Worm (Caenorhabditis elegans) whole organism, young adult: Measurements from ENCODE around the gene tbce-1.

Experiments used
- let-607 ChIP-seq, 2 experiments: fragments of 200-800 bp in 1 of 2; sonication (Bioruptor generic) in 1 of 2; sonication (generic microtip) in 1 of 2; optimal IDR thresholded peaks; 2 replicates each; lab custom pipeline; 2016 to 2018; ENCODE audit warnings: mild to moderate bottlenecking in 2 of 2, missing compliant biosample characterization in 2 of 2, missing genetic modification characterization in 2 of 2, moderate library complexity in 2 of 2, missing genotype in 1 of 2
- lin-35 ChIP-seq, 3 experiments: fragments of 150-350 bp in 2 of 3; sonication (generic microtip) in 1 of 3; optimal IDR thresholded peaks; 2 replicates each; lab custom pipeline; 2014 to 2018; ENCODE audit warnings: missing biosample characterization in 3 of 3, missing genetic modification characterization in 3 of 3, missing genetic modification reagents in 3 of 3
- ztf-25 ChIP-seq: fragments of 200-800 bp; sonication (Bioruptor generic); IDR thresholded peaks from 2 replicates; pipeline ENCODE4 v1.3.6; 2022; ENCODE audit warnings: missing genetic modification reagents, missing genetic modification characterization, missing compliant biosample characterization

DNA sequence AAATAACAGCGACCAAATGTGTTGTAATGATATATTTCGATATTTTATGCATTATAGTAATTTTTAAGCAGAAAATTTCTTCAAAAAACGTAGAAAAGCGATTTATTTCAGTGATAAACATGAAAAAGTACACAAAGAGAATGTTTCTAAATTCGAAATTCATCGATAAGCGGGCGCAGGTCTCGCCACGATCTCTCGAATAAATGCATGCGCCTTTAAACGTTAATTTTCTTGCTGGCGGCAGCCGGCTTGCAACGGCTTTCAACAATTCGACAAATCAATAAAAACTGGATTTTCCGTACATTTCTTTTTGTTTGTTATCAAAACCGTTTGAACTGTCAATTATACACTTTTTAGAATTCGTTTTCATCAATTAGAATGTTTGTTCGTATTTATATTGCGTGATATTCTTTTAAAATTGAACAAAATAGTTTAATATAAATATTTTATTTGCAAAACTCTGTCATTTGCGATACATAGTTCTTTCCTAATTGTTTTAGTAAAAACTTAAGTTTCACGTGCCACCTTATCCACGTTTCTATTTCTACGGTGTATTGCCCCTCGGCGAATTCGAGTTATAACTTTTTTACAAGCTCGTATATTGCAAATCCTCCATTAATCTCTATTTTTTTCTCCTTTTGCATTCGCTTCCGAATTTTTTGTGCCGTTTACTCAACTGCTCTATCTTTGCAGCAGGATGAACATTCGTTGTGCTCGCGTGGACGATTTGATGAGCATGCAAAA lies 4.7 kb upstream of the tbce-1 start, which contains the start of gene daf-31:
- TF ChIP-seq ztf-25 (GFP tag; lab: Robert Waterston, UW): no peak
- TF ChIP-seq lin-35 (GFP tag; optimal IDR thresholded peaks at IDR 0.05; lab: Kevin White, UChicago): no peak
- no peak for TF ChIP-seq let-607 (tag; optimal IDR thresholded peaks at IDR 0.05; lab: Kevin White, UChicago)
